Worm (Caenorhabditis elegans): Measurements from ENCODE around the gene cin-4.

DNA sequence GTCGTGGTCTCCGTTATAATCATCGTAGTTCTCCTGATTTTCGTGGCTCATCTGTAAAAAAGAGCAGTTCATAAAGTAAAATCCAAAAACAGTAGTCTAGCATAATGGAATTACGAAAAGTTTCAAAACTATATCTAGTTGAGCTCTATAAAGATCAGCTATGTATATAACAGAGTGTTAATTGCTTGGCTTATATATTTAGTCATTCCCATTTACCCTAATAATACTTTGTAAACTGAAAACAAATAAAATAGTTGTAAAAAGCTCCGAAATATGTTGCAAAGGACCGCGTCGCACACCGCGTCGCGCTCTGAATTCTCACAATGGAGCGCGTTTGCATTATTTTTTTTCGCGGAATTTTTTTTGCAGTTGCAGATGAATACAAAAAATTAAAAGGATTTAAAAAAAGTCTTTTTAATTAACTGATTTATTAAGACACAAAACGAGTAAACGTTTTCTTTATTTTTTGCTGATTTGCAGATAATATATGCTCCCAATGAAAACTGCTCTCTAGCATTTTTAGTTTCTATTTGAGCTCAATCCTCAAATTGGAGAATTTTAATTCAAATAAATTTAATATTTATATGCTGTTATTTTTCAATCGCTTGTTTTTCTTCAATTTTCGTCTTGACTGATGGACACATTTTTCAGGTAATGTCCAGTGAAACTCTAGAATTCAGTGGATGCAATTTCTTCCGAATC is 12.1 kb downstream of the cin-4 start, which contains the start of the genes tcer-1 and ZK1127.5:
- no peak for TF ChIP-seq dao-5 (tag; optimal IDR thresholded peaks at IDR 0.05)
- TF ChIP-seq him-1 (tag; optimal IDR thresholded peaks at IDR 0.05): no peak
- peak; percentile 74 for TF ChIP-seq W03F9.2 (tag; optimal IDR thresholded peaks at IDR 0.05)

Measured in whole organism, L4/young adult.